Worm (Caenorhabditis elegans) whole organism, late embryonic: ENCODE measurements around the gene F09C12.8.

Source experiments
- ama-1 ChIP-seq: fragments of 150-350 bp; optimal IDR thresholded peaks from 2 replicates; lab custom pipeline; 2014
- ceh-31 ChIP-seq: sonication (generic microtip); optimal IDR thresholded peaks from 2 replicates; lab custom pipeline; 2016; ENCODE audit warnings: missing genetic modification characterization, missing compliant biosample characterization
- rnt-1 ChIP-seq: sonication (generic microtip); optimal IDR thresholded peaks from 2 replicates; lab custom pipeline; 2016; ENCODE audit warnings: missing genetic modification characterization, missing compliant biosample characterization

DNA sequence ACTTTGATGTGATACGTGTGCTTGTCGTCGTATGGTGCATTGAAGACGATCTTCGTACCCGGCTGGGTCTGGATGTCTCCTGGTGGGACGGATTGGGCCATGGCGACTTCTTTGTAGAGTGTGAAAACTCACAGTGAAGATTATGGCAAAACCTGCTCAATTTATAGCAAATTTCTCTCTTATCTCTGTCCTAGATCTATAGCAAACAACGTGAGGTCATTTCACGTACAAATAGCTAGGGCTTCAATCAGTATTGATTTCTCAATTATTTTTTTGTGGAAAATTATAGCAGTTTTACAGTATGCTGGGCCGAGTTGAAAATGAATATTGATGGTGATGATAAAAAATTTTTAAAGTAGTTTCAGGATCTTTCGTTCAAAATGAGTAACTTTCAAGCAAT lies 44.8 kb downstream of the F09C12.8 start, which contains the start of gene msp-45:
- no peak for TF ChIP-seq rnt-1 (tag; lab: Kevin White, UChicago)
- no peak for TF ChIP-seq ceh-31 (tag; lab: Kevin White, UChicago)
- no peak for TF ChIP-seq ama-1 (lab: Kevin White, UChicago)
